Worm (Caenorhabditis elegans): ENCODE results near the gene pmp-2.

- TF ChIP-seq unc-30 (tag; optimal IDR thresholded peaks at IDR 0.05): no peak
- TF ChIP-seq F16B12.6 (tag; optimal IDR thresholded peaks at IDR 0.05): no peak
- TF ChIP-seq blmp-1 (tag; optimal IDR thresholded peaks at IDR 0.05): peak; percentile 96
- TF ChIP-seq nhr-76 (tag; optimal IDR thresholded peaks at IDR 0.05): no peak
- peak; percentile 21 for TF ChIP-seq ama-1 (optimal IDR thresholded peaks at IDR 0.05)
- no peak for TF ChIP-seq nhr-12 (tag; optimal IDR thresholded peaks at IDR 0.05)
- TF ChIP-seq isw-1 (GFP tag; IDR thresholded peaks at IDR 0.05): no peak
- no peak for TF ChIP-seq lin-39 (tag; optimal IDR thresholded peaks at IDR 0.05)
- peak; percentile 29 to 51 (median 32) for TF ChIP-seq dpl-1 (GFP tag; optimal IDR thresholded peaks at IDR 0.05)
- peak; percentile 59 for TF ChIP-seq fkh-10 (GFP tag; optimal IDR thresholded peaks at IDR 0.05)
Observed at ce11 chrII:6926488-6926887, 38.9 kb upstream of the pmp-2 start.
